Fruit fly (Drosophila melanogaster) whole organism, embryonic: Measurements from ENCODE around the gene EndoGI.

ENCODE experiments used
- prd ChIP-seq, 3 experiments: fragments of >200 bp in 2 of 3; fragments of 200-800 bp in 1 of 3; sonication (Bioruptor generic) in 1 of 3; optimal IDR thresholded peaks in 2 of 3; IDR thresholded peaks in 1 of 3; 2 replicates in 2 of 3; 3 replicates in 1 of 3; pipeline versions ENCODE4 v1.3.6 to Lab custom; 2017 to 2022; ENCODE audit warnings: missing biosample characterization in 1 of 3, missing genetic modification characterization in 1 of 3
- sna ChIP-seq: fragments of 200-800 bp; sonication (Bioruptor generic); IDR thresholded peaks from 2 replicates; pipeline ENCODE4 v1.3.6; 2022; ENCODE audit warnings: missing biosample characterization, missing genetic modification characterization; ENCODE audit not compliant: partially characterized antibody

- TF ChIP-seq prd (optimal IDR thresholded peaks at IDR 0.05; lab: Kevin White, UChicago) (no peak), prd (GFP tag; IDR thresholded peaks at IDR 0.05; lab: Robert Waterston, UW) (no peak), sna (no peak)
Measured at dm6 chr2L:16293703-16294233, 36.3 kb downstream of the EndoGI start, which contains the start of gene Cyp303a1.
